Fruit fly (Drosophila melanogaster) whole organism, wandering third instar larva: ENCODE measurements around the gene CG14105.

ENCODE experiments used
- CrebA ChIP-seq: fragments of 200-800 bp; sonication (Bioruptor generic); optimal IDR thresholded peaks from 2 replicates; lab custom pipeline; 2016; ENCODE audit warnings: missing biosample characterization, mild to moderate bottlenecking, missing genetic modification characterization, borderline replicate concordance
- dmrt93B ChIP-seq: fragments of 200-800 bp; sonication (Bioruptor generic); optimal IDR thresholded peaks from 2 replicates; lab custom pipeline; 2018; ENCODE audit warnings: missing biosample characterization, mild to moderate bottlenecking, missing genetic modification characterization
- woc ChIP-seq: sonication (Bioruptor generic); optimal IDR thresholded peaks from 2 replicates; lab custom pipeline; 2016; ENCODE audit warnings: missing biosample characterization, mild to moderate bottlenecking, missing genetic modification characterization

dm6 chr3L:13426573-13426972, at the start of gene CG14105:
- no peak for TF ChIP-seq CrebA (GFP tag; lab: Kevin White, UChicago)
- TF ChIP-seq dmrt93B: no peak
- no peak for TF ChIP-seq woc (GFP tag; lab: Kevin White, UChicago)
